Fruit fly (Drosophila melanogaster) whole organism, embryonic: ENCODE measurements around the gene CG15638.

Experiments
- Antp ChIP-seq: fragments of 200-800 bp; sonication (Bioruptor generic); optimal IDR thresholded peaks from 3 replicates; lab custom pipeline; 2016; ENCODE audit warnings: missing biosample characterization, missing genetic modification characterization
- CG10321 ChIP-seq: fragments of 200-800 bp; sonication (Bioruptor generic); IDR thresholded peaks from 2 replicates; pipeline ENCODE4 v1.3.6; 2022; ENCODE audit warnings: missing biosample characterization, missing genetic modification characterization
- CG11504 ChIP-seq: fragments of 200-800 bp; sonication (Bioruptor generic); optimal IDR thresholded peaks from 3 replicates; lab custom pipeline; 2019; ENCODE audit warnings: missing biosample characterization, mild to moderate bottlenecking, missing genetic modification characterization, moderate library complexity
- CG12769 ChIP-seq: fragments of 200-800 bp; sonication (Bioruptor generic); optimal IDR thresholded peaks from 2 replicates; lab custom pipeline; 2019; ENCODE audit warnings: missing biosample characterization, mild to moderate bottlenecking, missing genetic modification characterization, moderate library complexity
- CG14965 ChIP-seq: fragments of 200-800 bp; sonication (Bioruptor generic); optimal IDR thresholded peaks from 2 replicates; lab custom pipeline; 2016; ENCODE audit warnings: missing biosample characterization, missing genetic modification characterization, borderline replicate concordance
- CG15269 ChIP-seq: fragments of 200-800 bp; sonication (Bioruptor generic); optimal IDR thresholded peaks from 2 replicates; lab custom pipeline; 2018; ENCODE audit warnings: missing biosample characterization, mild to moderate bottlenecking, missing genetic modification characterization, moderate library complexity
- CG15601 ChIP-seq: fragments of 200-800 bp; sonication (Bioruptor generic); optimal IDR thresholded peaks from 3 replicates; lab custom pipeline; 2019; ENCODE audit warnings: missing biosample characterization, mild to moderate bottlenecking, missing genetic modification characterization, moderate library complexity
- CG1602 ChIP-seq: fragments of 200-800 bp; sonication (Bioruptor generic); optimal IDR thresholded peaks from 3 replicates; lab custom pipeline; 2016; ENCODE audit warnings: missing biosample characterization, missing genetic modification characterization
- CG17359 ChIP-seq: fragments of 200-800 bp; sonication (Bioruptor generic); optimal IDR thresholded peaks from 3 replicates; lab custom pipeline; 2018; ENCODE audit warnings: missing biosample characterization, mild to moderate bottlenecking, missing genetic modification characterization, moderate library complexity
- CG17568 ChIP-seq: fragments of 200-800 bp; sonication (Bioruptor generic); optimal IDR thresholded peaks from 2 replicates; lab custom pipeline; 2018; ENCODE audit warnings: missing biosample characterization, mild to moderate bottlenecking, missing genetic modification characterization, moderate library complexity
- CG17802 ChIP-seq: fragments of 200-800 bp; sonication (Bioruptor generic); optimal IDR thresholded peaks from 2 replicates; lab custom pipeline; 2018; ENCODE audit warnings: missing biosample characterization, mild to moderate bottlenecking, missing genetic modification characterization, moderate library complexity
- CG1832 ChIP-seq: fragments of 200-800 bp; sonication (Bioruptor generic); optimal IDR thresholded peaks from 2 replicates; lab custom pipeline; 2017; ENCODE audit warnings: missing biosample characterization, mild to moderate bottlenecking, missing genetic modification characterization, inconsistent platforms
- CG2116 ChIP-seq: fragments of 200-800 bp; sonication (Bioruptor generic); optimal IDR thresholded peaks from 3 replicates; lab custom pipeline; 2018; ENCODE audit warnings: missing biosample characterization, mild to moderate bottlenecking, missing genetic modification characterization
- CG33557 ChIP-seq: fragments of 200-800 bp; sonication (Bioruptor generic); optimal IDR thresholded peaks from 2 replicates; lab custom pipeline; 2019; ENCODE audit warnings: missing biosample characterization, mild to moderate bottlenecking, missing genetic modification characterization, moderate library complexity
- CG3726 ChIP-seq: fragments of 200-800 bp; sonication (Bioruptor generic); IDR thresholded peaks from 3 replicates; pipeline ENCODE4, ENCODE4 v1.3.6; 2022; ENCODE audit warnings: missing biosample characterization, missing genetic modification characterization
- CG4360 ChIP-seq: fragments of 200-800 bp; sonication (Bioruptor generic); IDR thresholded peaks from 2 replicates; pipeline ENCODE4 v1.3.6; 2022; ENCODE audit warnings: missing biosample characterization, missing genetic modification characterization
- CG4707 ChIP-seq: fragments of 200-800 bp; sonication (Bioruptor generic); optimal IDR thresholded peaks from 2 replicates; lab custom pipeline; 2018; ENCODE audit warnings: missing biosample characterization, mild to moderate bottlenecking, missing genetic modification characterization, moderate library complexity
- CG6272 ChIP-seq: fragments of 200-800 bp; sonication (Bioruptor generic); IDR thresholded peaks from 2 replicates; pipeline ENCODE4 v1.3.6; 2022; ENCODE audit warnings: missing biosample characterization, missing genetic modification characterization
- CG6683 ChIP-seq: fragments of 200-800 bp; sonication (Bioruptor generic); optimal IDR thresholded peaks from 2 replicates; lab custom pipeline; 2017; ENCODE audit warnings: missing biosample characterization, mild to moderate bottlenecking, missing genetic modification characterization, missing genetic modification reagents
- CG7839 ChIP-seq: fragments of 200-800 bp; sonication (Bioruptor generic); optimal IDR thresholded peaks from 3 replicates; lab custom pipeline; 2018; ENCODE audit warnings: missing biosample characterization, mild to moderate bottlenecking, missing genetic modification characterization, moderate library complexity
- CG9817 ChIP-seq: fragments of 200-800 bp; sonication (Bioruptor generic); optimal IDR thresholded peaks from 2 replicates; lab custom pipeline; 2018; ENCODE audit warnings: missing biosample characterization, mild to moderate bottlenecking, missing genetic modification characterization, moderate library complexity
- CkIIα-i1 ChIP-seq: fragments of 200-800 bp; sonication (Bioruptor generic); IDR thresholded peaks from 2 replicates; pipeline ENCODE4 v1.3.6; 2022; ENCODE audit warnings: missing biosample characterization, missing genetic modification characterization
- Doc3 ChIP-seq: fragments of 200-800 bp; sonication (Bioruptor generic); IDR thresholded peaks from 3 replicates; pipeline ENCODE4 v1.3.6; 2022; ENCODE audit warnings: missing biosample characterization, missing genetic modification characterization; ENCODE audit not compliant: partially characterized antibody
- Fer2 ChIP-seq: fragments of 200-800 bp; sonication (Bioruptor generic); optimal IDR thresholded peaks from 2 replicates; lab custom pipeline; 2018; ENCODE audit warnings: missing biosample characterization, mild to moderate bottlenecking, missing genetic modification characterization, moderate library complexity
- Hr3 ChIP-seq: fragments of 200-800 bp; sonication (Bioruptor generic); optimal IDR thresholded peaks from 3 replicates; lab custom pipeline; 2016; ENCODE audit warnings: missing biosample characterization, missing genetic modification characterization
- Lpt ChIP-seq: fragments of >200 bp; optimal IDR thresholded peaks from 2 replicates; lab custom pipeline; 2018; ENCODE audit warnings: missing biosample characterization, missing genetic modification characterization
- MBD-R2 ChIP-seq: fragments of 200-800 bp; sonication (Bioruptor generic); IDR thresholded peaks from 2 replicates; pipeline ENCODE4 v1.3.6; 2022; ENCODE audit warnings: missing biosample characterization, missing genetic modification characterization
- NfI ChIP-seq: fragments of 200-800 bp; sonication (Bioruptor generic); optimal IDR thresholded peaks from 3 replicates; lab custom pipeline; 2018; ENCODE audit warnings: missing biosample characterization, mild to moderate bottlenecking, missing genetic modification characterization, moderate library complexity
- Ssrp ChIP-seq: fragments of 200-800 bp; sonication (Bioruptor generic); optimal IDR thresholded peaks from 2 replicates; lab custom pipeline; 2018; ENCODE audit warnings: missing biosample characterization, mild to moderate bottlenecking, missing genetic modification characterization, moderate library complexity
- Xrp1 ChIP-seq: fragments of 200-800 bp; sonication (Bioruptor generic); IDR thresholded peaks from 2 replicates; pipeline ENCODE4 v1.3.6; 2022; ENCODE audit warnings: missing biosample characterization, missing genetic modification characterization
- chn ChIP-seq: fragments of 200-800 bp; sonication (Bioruptor generic); optimal IDR thresholded peaks from 2 replicates; lab custom pipeline; 2016; ENCODE audit warnings: missing biosample characterization, missing genetic modification characterization
- crp ChIP-seq, 2 experiments: fragments of 200-800 bp; sonication (Bioruptor generic); optimal IDR thresholded peaks; 2 replicates in 1 of 2; 3 replicates in 1 of 2; lab custom pipeline; 2017; ENCODE audit warnings: missing biosample characterization in 2 of 2, missing genetic modification characterization in 2 of 2, mild to moderate bottlenecking in 1 of 2, moderate library complexity in 1 of 2
- cwo ChIP-seq: fragments of 200-800 bp; sonication (Bioruptor generic); optimal IDR thresholded peaks from 3 replicates; lab custom pipeline; 2017; ENCODE audit warnings: missing biosample characterization, missing genetic modification characterization, mild to moderate bottlenecking, moderate library complexity, missing genetic modification reagents
- insv ChIP-seq, 2 experiments: fragments of 200-800 bp; sonication (Bioruptor generic); optimal IDR thresholded peaks; 3 replicates each; lab custom pipeline; 2016 to 2018; ENCODE audit warnings: missing biosample characterization in 2 of 2, missing genetic modification characterization in 2 of 2
- kah ChIP-seq: fragments of 200-800 bp; sonication (Bioruptor generic); optimal IDR thresholded peaks from 2 replicates; lab custom pipeline; 2018; ENCODE audit warnings: missing biosample characterization, mild to moderate bottlenecking, missing genetic modification characterization
- ken ChIP-seq: fragments of 200-800 bp; sonication (Bioruptor generic); IDR thresholded peaks from 3 replicates; pipeline ENCODE4 v1.3.6; 2022; ENCODE audit warnings: missing biosample characterization, missing genetic modification characterization
- lab ChIP-seq: fragments of 200-800 bp; sonication (Bioruptor generic); optimal IDR thresholded peaks from 3 replicates; lab custom pipeline; 2017; ENCODE audit warnings: missing biosample characterization, missing genetic modification characterization, mild to moderate bottlenecking, moderate library complexity, missing genetic modification reagents
- oc ChIP-seq: fragments of 200-800 bp; sonication (Bioruptor generic); optimal IDR thresholded peaks from 2 replicates; lab custom pipeline; 2018; ENCODE audit warnings: missing biosample characterization, mild to moderate bottlenecking, missing genetic modification characterization, moderate library complexity
- run ChIP-seq: fragments of 200-800 bp; sonication (Bioruptor generic); optimal IDR thresholded peaks from 3 replicates; lab custom pipeline; 2018; ENCODE audit warnings: missing biosample characterization, mild to moderate bottlenecking, missing genetic modification characterization
- sima ChIP-seq: fragments of 200-800 bp; sonication (Bioruptor generic); optimal IDR thresholded peaks from 2 replicates; lab custom pipeline; 2016; ENCODE audit warnings: missing biosample characterization, missing genetic modification characterization
- sisA ChIP-seq: fragments of 200-800 bp; sonication (Bioruptor generic); IDR thresholded peaks from 2 replicates; pipeline ENCODE4 v1.3.6; 2022; ENCODE audit warnings: missing biosample characterization, missing genetic modification characterization
- so ChIP-seq: fragments of 200-800 bp; sonication (Bioruptor generic); IDR thresholded peaks from 3 replicates; pipeline ENCODE4 v1.3.6; 2022; ENCODE audit warnings: missing biosample characterization, missing genetic modification characterization
- tna ChIP-seq: fragments of 200-800 bp; sonication (Bioruptor generic); IDR thresholded peaks from 2 replicates; pipeline ENCODE4 v1.3.6; 2022; ENCODE audit warnings: missing biosample characterization, missing genetic modification characterization; ENCODE audit not compliant: partially characterized antibody

The CG15638 gene

DNA sequence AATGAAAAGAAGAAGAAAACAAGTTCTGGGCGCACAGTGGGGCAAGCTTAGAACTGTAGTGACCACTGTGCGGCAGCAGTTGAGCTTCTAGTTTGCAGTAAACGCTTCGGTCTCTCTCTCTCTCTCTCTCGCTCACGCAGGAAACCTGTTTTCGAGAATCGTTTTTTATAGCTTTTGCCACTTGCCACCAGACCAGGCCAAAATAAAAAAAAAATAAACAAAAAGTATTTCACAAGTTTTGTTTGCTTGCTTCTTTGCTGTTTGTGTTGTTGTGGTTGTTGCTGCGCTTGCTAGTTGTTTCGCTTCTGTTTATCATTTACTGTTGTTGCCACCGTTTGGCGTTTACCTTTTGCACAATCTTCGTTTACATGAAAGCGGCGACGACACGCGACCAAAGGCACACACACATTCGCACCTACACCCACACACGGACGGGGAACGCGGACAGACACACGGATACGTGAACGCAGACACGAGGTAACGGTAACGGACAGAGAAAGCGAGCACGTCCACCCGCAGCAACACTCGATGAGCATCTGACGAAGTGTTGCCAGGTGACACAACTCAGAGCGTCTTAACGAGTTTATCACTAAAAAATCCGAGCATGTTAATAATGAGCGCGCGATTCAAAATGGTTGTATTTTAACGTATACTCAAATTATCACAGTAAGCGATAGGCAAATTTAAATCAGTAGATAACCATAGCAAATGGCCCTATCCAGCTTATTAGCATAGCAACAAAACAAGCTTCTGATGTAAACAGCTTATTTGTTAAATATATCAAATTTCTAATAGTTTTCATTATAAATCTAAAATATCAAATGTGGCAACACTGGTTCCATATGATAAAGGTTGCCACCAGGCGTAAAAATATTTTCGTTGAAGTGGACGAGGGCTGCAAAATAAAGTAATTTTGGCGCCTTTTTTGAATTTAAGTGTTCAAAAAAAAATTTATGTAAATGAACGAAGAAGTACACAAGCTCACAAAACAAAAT, 13.5 kb upstream of the CG15638 start, which contains the start of gene B4 (continued):
- peak; percentile 79 for TF ChIP-seq lab (GFP tag; lab: Kevin White, UChicago)
- TF ChIP-seq Xrp1 (GFP tag; lab: Robert Waterston, UW): peak; percentile 29
- TF ChIP-seq run: no peak
- TF ChIP-seq insv (GFP tag; optimal IDR thresholded peaks at IDR 0.05; lab: Kevin White, UChicago): no peak
- no peak for TF ChIP-seq Lpt (GFP tag; lab: Kevin White, UChicago)
- no peak for TF ChIP-seq Hr3 (GFP tag; lab: Kevin White, UChicago)
- peak in 1 of 2 experiments; percentile 72 for TF ChIP-seq crp (GFP tag; optimal IDR thresholded peaks at IDR 0.05; lab: Kevin White, UChicago)
- no peak for TF ChIP-seq CG1832
- no peak for TF ChIP-seq CG14965 (GFP tag; lab: Kevin White, UChicago)
- TF ChIP-seq sima (GFP tag; lab: Kevin White, UChicago): no peak
- peak; percentile 22; the same call in 1 of the 3 replicates for TF ChIP-seq ken (GFP tag; lab: Robert Waterston, UW)

dm6 chr2L:13547738-13548726, 12.5 kb upstream of the CG15638 start:
- TF ChIP-seq sisA (GFP tag; lab: Robert Waterston, UW) (peak; percentile 10; the same call in 1 of the 2 replicates), CG17802 (no peak), Antp (GFP tag; lab: Kevin White, UChicago) (peak; percentile 57), CG3726 (GFP tag; lab: Robert Waterston, UW) (no peak), CG9817 (peak; percentile 33), so (GFP tag; lab: Robert Waterston, UW) (0 out of 3 replicates have a peak, but pooled peaks have one; percentile 52), oc (tag; lab: Kevin White, UChicago) (no peak), tna (GFP tag; lab: Robert Waterston, UW) (no peak), Fer2 (tag; lab: Kevin White, UChicago) (no peak), CG4707 (GFP tag; lab: Kevin White, UChicago) (no peak), CG12769 (peak; percentile 52), chn (peak; percentile 26), CG17568 (no peak), cwo (GFP tag; lab: Kevin White, UChicago) (peak; percentile 52), Xrp1 (GFP tag; lab: Robert Waterston, UW) (peak; percentile 18; the same call in 1 of the 2 replicates), CG10321 (GFP tag; lab: Robert Waterston, UW) (peak; percentile 58), CG1602 (GFP tag; lab: Kevin White, UChicago) (peak; percentile 38), CG6272 (GFP tag; lab: Robert Waterston, UW) (no peak), NfI (GFP tag; lab: Kevin White, UChicago) (peak; percentile 38), CG15269 (tag; lab: Kevin White, UChicago) (peak; percentile 53), CG17359 (tag; lab: Kevin White, UChicago) (no peak), CG11504 (tag; lab: Kevin White, UChicago) (peak; percentile 60), kah (GFP tag; lab: Kevin White, UChicago) (no peak), CG33557 (GFP tag; lab: Kevin White, UChicago) (no peak), CG7839 (tag; lab: Kevin White, UChicago) (peak; percentile 68), Doc3 (GFP tag; lab: Robert Waterston, UW) (no peak), CG15601 (tag; lab: Kevin White, UChicago) (no peak), Ssrp (peak; percentile 27), CG2116 (GFP tag; lab: Kevin White, UChicago) (peak; percentile 12), CG4360 (GFP tag; lab: Robert Waterston, UW) (no peak), CkIIα-i1 (GFP tag; lab: Robert Waterston, UW) (no peak), MBD-R2 (no peak), CG6683 (GFP tag; lab: Kevin White, UChicago) (no peak)
